Fruit fly (Drosophila melanogaster) whole organism, prepupa: ENCODE data around the gene GATAe.

Experiments used
- Blimp-1 ChIP-seq: fragments of 200-800 bp; sonication (Bioruptor generic); optimal IDR thresholded peaks from 3 replicates; lab custom pipeline; 2017; ENCODE audit warnings: missing biosample characterization, missing genetic modification characterization, mild to moderate bottlenecking, moderate library complexity, missing genetic modification reagents
- CG10669 ChIP-seq: fragments of 200-800 bp; sonication (Bioruptor generic); optimal IDR thresholded peaks from 3 replicates; lab custom pipeline; 2018; ENCODE audit warnings: missing biosample characterization, mild to moderate bottlenecking, missing genetic modification characterization, moderate library complexity
- CG11294 ChIP-seq: fragments of 200-800 bp; sonication (Bioruptor generic); IDR thresholded peaks from 2 replicates; pipeline ENCODE4 v1.3.6; 2022; ENCODE audit warnings: missing biosample characterization, missing genetic modification characterization
- CG11762 ChIP-seq: fragments of 200-800 bp; sonication (Bioruptor generic); optimal IDR thresholded peaks from 3 replicates; lab custom pipeline; 2016; ENCODE audit warnings: missing biosample characterization, missing genetic modification characterization; ENCODE audit not compliant: insufficient read depth
- CG11902 ChIP-seq: fragments of 200-800 bp; sonication (Bioruptor generic); optimal IDR thresholded peaks from 3 replicates; lab custom pipeline; 2016; ENCODE audit warnings: missing biosample characterization, missing genetic modification characterization
- CG15336 ChIP-seq: fragments of 200-800 bp; sonication (Bioruptor generic); IDR thresholded peaks from 2 replicates; pipeline ENCODE4 v1.3.6; 2022; ENCODE audit warnings: missing biosample characterization, missing genetic modification characterization
- CG1621 ChIP-seq: fragments of 200-800 bp; sonication (Bioruptor generic); optimal IDR thresholded peaks from 3 replicates; lab custom pipeline; 2018; ENCODE audit warnings: missing biosample characterization, mild to moderate bottlenecking, missing genetic modification characterization
- CG16779 ChIP-seq: fragments of 200-800 bp; sonication (Bioruptor generic); optimal IDR thresholded peaks from 3 replicates; lab custom pipeline; 2017; ENCODE audit warnings: missing biosample characterization, mild to moderate bottlenecking, missing genetic modification characterization
- CG32006 ChIP-seq: fragments of 200-800 bp; sonication (Bioruptor generic); optimal IDR thresholded peaks from 3 replicates; lab custom pipeline; 2017; ENCODE audit warnings: missing biosample characterization, mild to moderate bottlenecking, missing genetic modification characterization
- CG34406 ChIP-seq: fragments of 200-800 bp; sonication (Bioruptor generic); optimal IDR thresholded peaks from 3 replicates; lab custom pipeline; 2016; ENCODE audit warnings: missing biosample characterization, missing genetic modification characterization
- CG3919 ChIP-seq: fragments of 200-800 bp; sonication (Bioruptor generic); optimal IDR thresholded peaks from 3 replicates; lab custom pipeline; 2016; ENCODE audit warnings: missing biosample characterization, missing genetic modification characterization
- CG4318 ChIP-seq: fragments of 200-800 bp; sonication (Bioruptor generic); optimal IDR thresholded peaks from 3 replicates; lab custom pipeline; 2017; ENCODE audit warnings: missing biosample characterization, mild to moderate bottlenecking, missing genetic modification characterization
- CG6163 ChIP-seq: fragments of 200-800 bp; sonication (Bioruptor generic); IDR thresholded peaks from 3 replicates; pipeline ENCODE4 v1.3.6; 2022; ENCODE audit warnings: missing biosample characterization, missing genetic modification characterization
- CG6808 ChIP-seq: fragments of 200-800 bp; sonication (Bioruptor generic); optimal IDR thresholded peaks from 3 replicates; lab custom pipeline; 2017; ENCODE audit warnings: missing biosample characterization, missing genetic modification characterization, mild to moderate bottlenecking, moderate library complexity, missing genetic modification reagents
- CG6854 ChIP-seq: fragments of 200-800 bp; sonication (Bioruptor generic); optimal IDR thresholded peaks from 2 replicates; lab custom pipeline; 2017; ENCODE audit warnings: missing biosample characterization, mild to moderate bottlenecking, missing genetic modification characterization
- CG7368 ChIP-seq: fragments of 200-800 bp; sonication (Bioruptor generic); optimal IDR thresholded peaks from 3 replicates; lab custom pipeline; 2016; ENCODE audit warnings: missing biosample characterization, missing genetic modification characterization
- CG8119 ChIP-seq: fragments of 200-800 bp; sonication (Bioruptor generic); IDR thresholded peaks from 3 replicates; pipeline ENCODE4 v1.3.6; 2022; ENCODE audit warnings: missing biosample characterization, missing genetic modification characterization
- CG8319 ChIP-seq: fragments of 200-800 bp; sonication (Bioruptor generic); optimal IDR thresholded peaks from 3 replicates; lab custom pipeline; 2016; ENCODE audit warnings: missing biosample characterization, missing genetic modification characterization
- CG8632 ChIP-seq: fragments of 200-800 bp; sonication (Bioruptor generic); optimal IDR thresholded peaks from 3 replicates; lab custom pipeline; 2016; ENCODE audit warnings: missing biosample characterization, missing genetic modification characterization
- CG9139 ChIP-seq: fragments of 200-800 bp; sonication (Bioruptor generic); optimal IDR thresholded peaks from 3 replicates; lab custom pipeline; 2017; ENCODE audit warnings: missing biosample characterization, mild to moderate bottlenecking, missing genetic modification characterization
- Eip78C ChIP-seq: fragments of 200-800 bp; sonication (Bioruptor generic); peaks from one replicate; lab custom pipeline; 2016; ENCODE audit warnings: missing biosample characterization, missing genetic modification characterization
- Gug ChIP-seq: fragments of 200-800 bp; sonication (Bioruptor generic); IDR thresholded peaks from 2 replicates; pipeline ENCODE4 v1.3.6; 2022; ENCODE audit warnings: missing biosample characterization, missing genetic modification characterization
- Hr38 ChIP-seq: sonication (Bioruptor generic); optimal IDR thresholded peaks from 2 replicates; lab custom pipeline; 2016; ENCODE audit warnings: missing biosample characterization, missing genetic modification characterization
- Hr39 ChIP-seq: fragments of 200-800 bp; sonication (Bioruptor generic); optimal IDR thresholded peaks from 2 replicates; lab custom pipeline; 2016; ENCODE audit warnings: missing biosample characterization, missing genetic modification characterization
- Hr4 ChIP-seq: fragments of 200-800 bp; sonication (Bioruptor generic); optimal IDR thresholded peaks from 3 replicates; lab custom pipeline; 2016; ENCODE audit warnings: missing biosample characterization, missing genetic modification characterization
- Lpt ChIP-seq: fragments of 200-800 bp; sonication (Bioruptor generic); optimal IDR thresholded peaks from 3 replicates; lab custom pipeline; 2016; ENCODE audit warnings: missing biosample characterization, missing genetic modification characterization
- Met ChIP-seq: fragments of 200-800 bp; sonication (Bioruptor generic); optimal IDR thresholded peaks from 3 replicates; lab custom pipeline; 2016; ENCODE audit warnings: missing biosample characterization, missing genetic modification characterization
- OdsH ChIP-seq: fragments of 200-800 bp; sonication (Bioruptor generic); optimal IDR thresholded peaks from 3 replicates; lab custom pipeline; 2016; ENCODE audit warnings: missing biosample characterization, missing genetic modification characterization
- Smox ChIP-seq: fragments of 200-800 bp; sonication (Bioruptor generic); optimal IDR thresholded peaks from 3 replicates; lab custom pipeline; 2016; ENCODE audit warnings: missing biosample characterization, missing genetic modification characterization
- Sox102F ChIP-seq: fragments of 200-800 bp; sonication (Bioruptor generic); optimal IDR thresholded peaks from 2 replicates; lab custom pipeline; 2016; ENCODE audit warnings: missing biosample characterization, mild to moderate bottlenecking, missing genetic modification characterization
- Sox14 ChIP-seq: fragments of 200-800 bp; sonication (Bioruptor generic); optimal IDR thresholded peaks from 3 replicates; lab custom pipeline; 2016; ENCODE audit warnings: missing biosample characterization, missing genetic modification characterization
- Sox15 ChIP-seq: fragments of 200-800 bp; sonication (Bioruptor generic); optimal IDR thresholded peaks from 3 replicates; lab custom pipeline; 2016; ENCODE audit warnings: missing biosample characterization, missing genetic modification characterization
- achi ChIP-seq: fragments of 200-800 bp; sonication (Bioruptor generic); optimal IDR thresholded peaks from 3 replicates; lab custom pipeline; 2016; ENCODE audit warnings: missing biosample characterization, missing genetic modification characterization
- acj6 ChIP-seq: fragments of 200-800 bp; sonication (Bioruptor generic); optimal IDR thresholded peaks from 3 replicates; lab custom pipeline; 2016; ENCODE audit warnings: missing biosample characterization, missing genetic modification characterization
- cyc ChIP-seq: fragments of 200-800 bp; sonication (Bioruptor generic); optimal IDR thresholded peaks from 3 replicates; lab custom pipeline; 2016; ENCODE audit warnings: missing biosample characterization, missing genetic modification characterization
- dac ChIP-seq: fragments of 200-800 bp; sonication (Bioruptor generic); optimal IDR thresholded peaks from 2 replicates; lab custom pipeline; 2017; ENCODE audit warnings: missing biosample characterization, mild to moderate bottlenecking, missing genetic modification characterization
- dsx ChIP-seq: fragments of 200-800 bp; optimal IDR thresholded peaks from 3 replicates; lab custom pipeline; 2019; ENCODE audit warnings: missing biosample characterization, mild to moderate bottlenecking, missing genetic modification characterization, moderate library complexity; ENCODE audit not compliant: poor library complexity, severe bottlenecking
- eg ChIP-seq: fragments of 200-800 bp; sonication (Bioruptor generic); IDR thresholded peaks from 3 replicates; pipeline ENCODE4 v1.3.6; 2022; ENCODE audit warnings: missing biosample characterization, missing genetic modification characterization
- fd59A ChIP-seq: fragments of 200-800 bp; sonication (Bioruptor generic); optimal IDR thresholded peaks from 2 replicates; lab custom pipeline; 2017; ENCODE audit warnings: missing biosample characterization, mild to moderate bottlenecking, missing genetic modification characterization, missing genetic modification reagents
- fd85E ChIP-seq: fragments of 200-800 bp; sonication (Bioruptor generic); optimal IDR thresholded peaks from 3 replicates; lab custom pipeline; 2016; ENCODE audit warnings: missing biosample characterization, missing genetic modification characterization
- fkh ChIP-seq: fragments of 200-800 bp; sonication (Bioruptor generic); optimal IDR thresholded peaks from 3 replicates; lab custom pipeline; 2017; ENCODE audit warnings: missing biosample characterization, mild to moderate bottlenecking, missing genetic modification characterization, moderate library complexity
- lz ChIP-seq: fragments of 200-800 bp; sonication (Bioruptor generic); optimal IDR thresholded peaks from 3 replicates; lab custom pipeline; 2016; ENCODE audit warnings: missing biosample characterization, missing genetic modification characterization
- net ChIP-seq: fragments of 200-800 bp; sonication (Bioruptor generic); optimal IDR thresholded peaks from 3 replicates; lab custom pipeline; 2016; ENCODE audit warnings: missing biosample characterization, missing genetic modification characterization
- pdm3 ChIP-seq: fragments of 200-800 bp; sonication (Bioruptor generic); optimal IDR thresholded peaks from 3 replicates; lab custom pipeline; 2016; ENCODE audit warnings: missing biosample characterization, missing genetic modification characterization
- spab ChIP-seq: fragments of 200-800 bp; sonication (Bioruptor generic); optimal IDR thresholded peaks from 2 replicates; lab custom pipeline; 2017; ENCODE audit warnings: missing biosample characterization, mild to moderate bottlenecking, missing genetic modification characterization, missing genetic modification reagents
- svp ChIP-seq: fragments of 200-800 bp; sonication (Bioruptor generic); peaks from one replicate; lab custom pipeline; 2016; ENCODE audit warnings: missing biosample characterization, missing genetic modification characterization
- vri ChIP-seq: fragments of 200-800 bp; sonication (Bioruptor generic); optimal IDR thresholded peaks from 3 replicates; lab custom pipeline; 2016; ENCODE audit warnings: missing biosample characterization, mild to moderate bottlenecking, missing genetic modification characterization

The GATAe gene

DNA sequence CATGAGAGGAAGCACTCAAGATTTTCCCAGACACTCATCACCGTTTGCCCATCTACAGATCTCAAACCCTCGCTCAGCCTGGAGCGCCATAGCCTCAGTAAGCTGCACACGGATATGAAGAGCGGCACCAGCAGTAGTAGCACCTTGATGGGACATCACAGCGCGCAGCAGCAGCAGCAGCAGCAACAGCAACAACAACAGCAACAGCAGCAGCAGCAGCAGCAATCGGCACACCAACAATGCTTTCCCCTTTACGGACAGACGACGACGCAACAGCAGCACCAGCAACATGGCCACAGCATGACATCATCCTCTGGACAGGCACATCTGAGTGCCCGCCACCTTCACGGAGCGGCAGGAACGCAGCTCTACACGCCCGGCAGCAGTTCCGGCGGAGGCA, 30.7 kb downstream of the GATAe start:
- no peak for TF ChIP-seq CG1621 (tag; lab: Kevin White, UChicago)
- no peak for TF ChIP-seq lz (GFP tag; lab: Kevin White, UChicago)

DNA sequence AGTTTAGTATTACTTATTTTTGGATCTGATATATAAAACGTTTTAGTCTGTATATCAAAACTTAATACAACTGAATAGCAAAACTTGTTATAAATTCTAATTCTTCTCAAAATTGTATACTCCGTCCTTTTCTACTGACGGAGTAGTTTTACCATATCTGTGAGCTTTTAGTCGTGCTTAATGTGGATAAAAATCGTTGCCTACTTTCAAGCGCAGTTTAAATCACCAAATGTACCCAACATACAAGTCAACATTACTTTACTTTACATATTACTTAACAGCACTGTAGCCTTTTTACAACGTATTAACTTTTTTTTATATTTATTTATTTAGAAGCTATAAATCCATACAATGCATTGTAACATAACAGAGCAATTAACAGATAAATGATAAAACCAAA, 32.0 kb downstream of the GATAe start:
- TF ChIP-seq CG6854 (GFP tag; lab: Kevin White, UChicago) (no peak), CG1621 (tag; lab: Kevin White, UChicago) (peak; percentile 63)

- TF ChIP-seq net (GFP tag; lab: Kevin White, UChicago), result no peak
- TF ChIP-seq Smox, result no peak
- TF ChIP-seq Sox102F, result peak; percentile 22
- TF ChIP-seq CG11902 (GFP tag; lab: Kevin White, UChicago), result no peak
- peak; percentile 31 for TF ChIP-seq CG32006 (GFP tag; lab: Kevin White, UChicago)
- no peak for TF ChIP-seq CG8319 (GFP tag; lab: Kevin White, UChicago)
- peak; percentile 63 for TF ChIP-seq pdm3 (GFP tag; lab: Kevin White, UChicago)
- TF ChIP-seq vri (GFP tag; lab: Kevin White, UChicago), result no peak
- TF ChIP-seq CG6808, result no peak
- TF ChIP-seq cyc, result no peak
- peak; percentile 28 for TF ChIP-seq CG6854 (GFP tag; lab: Kevin White, UChicago)
- peak; percentile 83 for TF ChIP-seq Eip78C (GFP tag; lab: Kevin White, UChicago)
- TF ChIP-seq CG3919 (GFP tag; lab: Kevin White, UChicago), result peak; percentile 55
- TF ChIP-seq CG7368 (GFP tag; lab: Kevin White, UChicago), result no peak
- TF ChIP-seq acj6 (GFP tag; lab: Kevin White, UChicago), result peak; percentile 47
- no peak for TF ChIP-seq CG9139 (GFP tag; lab: Kevin White, UChicago)
- no peak for TF ChIP-seq fd85E
- TF ChIP-seq CG8632 (GFP tag; lab: Kevin White, UChicago), result no peak
- TF ChIP-seq CG4318, result no peak
- peak; percentile 56 for TF ChIP-seq Hr4 (GFP tag; lab: Kevin White, UChicago)
- peak; percentile 48 for TF ChIP-seq CG15336 (GFP tag; lab: Robert Waterston, UW)
- 0 out of 2 replicates have a peak, but pooled peaks have one; percentile 23 for TF ChIP-seq CG11294 (GFP tag; lab: Robert Waterston, UW)
- TF ChIP-seq achi, result peak; percentile 33
- TF ChIP-seq fkh, result no peak
- no peak for TF ChIP-seq Gug
- no peak for TF ChIP-seq CG11762 (GFP tag; lab: Kevin White, UChicago)
- no peak for TF ChIP-seq Hr38 (GFP tag; lab: Kevin White, UChicago)
- TF ChIP-seq eg (GFP tag; lab: Robert Waterston, UW), result peak; percentile 71; the same call in 2 of the 3 replicates
- TF ChIP-seq spab (GFP tag; lab: Kevin White, UChicago), result no peak
- no peak for TF ChIP-seq CG16779
- no peak for TF ChIP-seq CG34406
- TF ChIP-seq OdsH, result peak; percentile 47
- no peak for TF ChIP-seq Blimp-1 (GFP tag; lab: Kevin White, UChicago)
- no peak for TF ChIP-seq dac (GFP tag; lab: Kevin White, UChicago)
- peak; percentile 12 for TF ChIP-seq CG1621 (tag; lab: Kevin White, UChicago)
- peak; percentile 54; the same call in 2 of the 3 replicates for TF ChIP-seq CG6163 (GFP tag; lab: Robert Waterston, UW)
- TF ChIP-seq Sox15, result no peak
- no peak for TF ChIP-seq fd59A (GFP tag; lab: Kevin White, UChicago)
- 0 out of 3 replicates have a peak, but pooled peaks have one; percentile 33 for TF ChIP-seq CG8119 (GFP tag; lab: Robert Waterston, UW)
- TF ChIP-seq Lpt (GFP tag; lab: Kevin White, UChicago), result peak; percentile 39
- TF ChIP-seq Sox14 (GFP tag; lab: Kevin White, UChicago), result no peak
- TF ChIP-seq Hr39 (GFP tag; lab: Kevin White, UChicago), result no peak
- no peak for TF ChIP-seq CG10669 (GFP tag; lab: Kevin White, UChicago)
- peak; percentile 12 for TF ChIP-seq Met (GFP tag; lab: Kevin White, UChicago)
- no peak for TF ChIP-seq svp (GFP tag; lab: Kevin White, UChicago)
- TF ChIP-seq dsx (GFP tag; lab: Kevin White, UChicago), result no peak
These were observed 33.4 kb downstream of the GATAe start for dm6 chr3R:16042137-16042899.
